Worm (Caenorhabditis elegans) whole organism, young adult: Measurements from ENCODE around the gene K08B5.1.

Experiments used
- B0019.2 ChIP-seq: fragments of 200-800 bp; sonication (Bioruptor generic); conservative IDR thresholded peaks from 2 replicates; pipeline ENCODE4 v1.3.6; 2022; ENCODE audit warnings: missing genetic modification reagents, missing genetic modification characterization, missing compliant biosample characterization
- B0035.1 ChIP-seq: sonication (generic microtip); optimal IDR thresholded peaks from 2 replicates; lab custom pipeline; 2016; ENCODE audit warnings: missing genetic modification characterization, mild to moderate bottlenecking, missing compliant biosample characterization, missing genotype, missing genetic modification reagents
- B0261.1 ChIP-seq: sonication (generic microtip); optimal IDR thresholded peaks from 2 replicates; lab custom pipeline; 2016; ENCODE audit warnings: mild to moderate bottlenecking, missing genetic modification characterization, moderate library complexity, missing compliant biosample characterization
- D2030.7 ChIP-seq: fragments of 200-800 bp; sonication (Bioruptor generic); IDR thresholded peaks from 2 replicates; pipeline ENCODE4 v1.3.6; 2022; ENCODE audit warnings: missing genetic modification reagents, missing genetic modification characterization, missing compliant biosample characterization
- F10E7.11 ChIP-seq: sonication (generic microtip); optimal IDR thresholded peaks from 2 replicates; lab custom pipeline; 2017; ENCODE audit warnings: mild to moderate bottlenecking, missing genetic modification characterization, moderate library complexity, missing compliant biosample characterization
- F33H1.4 ChIP-seq: fragments of 200-800 bp; sonication (Bioruptor generic); IDR thresholded peaks from 2 replicates; pipeline ENCODE4 v1.3.6; 2022; ENCODE audit warnings: missing genetic modification reagents, missing genetic modification characterization, missing compliant biosample characterization
- F39B2.1 ChIP-seq: fragments of 200-800 bp; sonication (Bioruptor generic); IDR thresholded peaks from 2 replicates; pipeline ENCODE4 v1.3.6; 2022; ENCODE audit warnings: missing genetic modification reagents, missing genetic modification characterization, missing compliant biosample characterization
- F55B11.4 ChIP-seq: sonication (generic microtip); optimal IDR thresholded peaks from 2 replicates; lab custom pipeline; 2016; ENCODE audit warnings: missing compliant biosample characterization, missing genetic modification characterization, borderline replicate concordance; ENCODE audit not compliant: insufficient read depth
- K11D2.4 ChIP-seq: fragments of 200-800 bp; sonication (Bioruptor generic); IDR thresholded peaks from 2 replicates; pipeline ENCODE4 v1.3.6; 2022; ENCODE audit warnings: missing genetic modification reagents, missing genetic modification characterization, missing compliant biosample characterization
- Y53F4B.3 ChIP-seq: fragments of 200-800 bp; sonication (Bioruptor generic); IDR thresholded peaks from 2 replicates; pipeline ENCODE4 v1.3.6; 2022; ENCODE audit warnings: missing genetic modification reagents, missing genetic modification characterization, missing compliant biosample characterization
- Y67H2A.10 ChIP-seq: fragments of 200-800 bp; sonication (Bioruptor generic); conservative IDR thresholded peaks from 2 replicates; pipeline ENCODE4 v1.3.6; 2022; ENCODE audit warnings: missing genetic modification reagents, missing genetic modification characterization, missing compliant biosample characterization
- aptf-3 ChIP-seq: fragments of 200-800 bp; sonication (Bioruptor generic); IDR thresholded peaks from 2 replicates; pipeline ENCODE4 v1.3.6; 2022; ENCODE audit warnings: missing genetic modification characterization, missing compliant biosample characterization
- athp-1 ChIP-seq: sonication (generic microtip); optimal IDR thresholded peaks from 2 replicates; lab custom pipeline; 2017; ENCODE audit warnings: mild to moderate bottlenecking, missing genetic modification characterization, missing compliant biosample characterization
- attf-6 ChIP-seq: fragments of 200-800 bp; sonication (Bioruptor generic); IDR thresholded peaks from 2 replicates; pipeline ENCODE4 v1.3.6; 2022; ENCODE audit warnings: missing genetic modification reagents, missing genetic modification characterization, missing compliant biosample characterization
- cebp-1 ChIP-seq, 2 experiments: fragments of 200-800 bp in 1 of 2; sonication (Bioruptor generic) in 1 of 2; sonication (generic microtip) in 1 of 2; IDR thresholded peaks in 1 of 2; optimal IDR thresholded peaks in 1 of 2; 2 replicates each; pipeline versions ENCODE4 v1.3.6 to Lab custom; 2017 to 2022; ENCODE audit warnings: missing compliant biosample characterization in 2 of 2, missing genetic modification characterization in 2 of 2, mild to moderate bottlenecking in 1 of 2, missing genetic modification reagents in 1 of 2, moderate library complexity in 1 of 2
- ceh-58 ChIP-seq: fragments of 200-800 bp; sonication (Bioruptor generic); IDR thresholded peaks from 2 replicates; pipeline ENCODE4 v1.3.6; 2022; ENCODE audit warnings: missing genetic modification characterization, missing compliant biosample characterization
- chd-7 ChIP-seq: sonication (generic microtip); optimal IDR thresholded peaks from 2 replicates; lab custom pipeline; 2016; ENCODE audit warnings: mild to moderate bottlenecking, missing genetic modification characterization, moderate library complexity, missing compliant biosample characterization
- dox-1 ChIP-seq: fragments of 200-800 bp; sonication (Bioruptor generic); IDR thresholded peaks from 2 replicates; pipeline ENCODE4 v1.3.6; 2022; ENCODE audit warnings: missing genetic modification reagents, missing genetic modification characterization, missing compliant biosample characterization
- egrh-3 ChIP-seq: fragments of 200-800 bp; sonication (Bioruptor generic); IDR thresholded peaks from 2 replicates; pipeline ENCODE4 v1.3.6; 2022; ENCODE audit warnings: missing genetic modification reagents, missing genetic modification characterization, missing compliant biosample characterization
- him-1 ChIP-seq: sonication (generic microtip); optimal IDR thresholded peaks from 2 replicates; lab custom pipeline; 2016; ENCODE audit warnings: missing genotype, missing genetic modification reagents, missing genetic modification characterization, missing compliant biosample characterization
- hlh-26 ChIP-seq: fragments of 200-800 bp; sonication (Bioruptor generic); conservative IDR thresholded peaks from 2 replicates; pipeline ENCODE4 v1.3.6; 2022; ENCODE audit warnings: missing genetic modification reagents, missing genetic modification characterization, missing compliant biosample characterization
- hmg-1.2 ChIP-seq: fragments of 200-800 bp; sonication (Bioruptor generic); IDR thresholded peaks from 2 replicates; pipeline ENCODE4 v1.3.6; 2022; ENCODE audit warnings: missing genetic modification reagents, missing genetic modification characterization, missing compliant biosample characterization
- lin-26 ChIP-seq: fragments of 200-800 bp; sonication (Bioruptor generic); IDR thresholded peaks from 2 replicates; pipeline ENCODE4 v1.3.6; 2022; ENCODE audit warnings: missing genetic modification reagents, missing genetic modification characterization, missing compliant biosample characterization
- lir-1 ChIP-seq: fragments of 200-800 bp; sonication (Bioruptor generic); conservative IDR thresholded peaks from 2 replicates; pipeline ENCODE4 v1.3.6; 2022; ENCODE audit warnings: missing genetic modification reagents, missing genetic modification characterization, missing compliant biosample characterization
- lsl-1 ChIP-seq: fragments of 200-800 bp; sonication (Bioruptor generic); optimal IDR thresholded peaks from 2 replicates; lab custom pipeline; 2018; ENCODE audit warnings: mild to moderate bottlenecking, missing genetic modification characterization, moderate library complexity, missing compliant biosample characterization
- madf-10 ChIP-seq: sonication (generic microtip); optimal IDR thresholded peaks from 2 replicates; lab custom pipeline; 2016; ENCODE audit warnings: mild to moderate bottlenecking, missing genetic modification characterization, missing compliant biosample characterization
- madf-8 ChIP-seq: fragments of 200-800 bp; sonication (Bioruptor generic); conservative IDR thresholded peaks from 2 replicates; pipeline ENCODE4 v1.3.6; 2022; ENCODE audit warnings: missing genetic modification reagents, missing genetic modification characterization, missing compliant biosample characterization
- mel-28 ChIP-seq: sonication (generic microtip); optimal IDR thresholded peaks from 2 replicates; lab custom pipeline; 2016; ENCODE audit warnings: borderline replicate concordance, mild to moderate bottlenecking, missing genetic modification characterization, missing compliant biosample characterization
- mes-4 ChIP-seq: sonication (generic microtip); optimal IDR thresholded peaks from 2 replicates; lab custom pipeline; 2016; ENCODE audit warnings: missing genotype, missing genetic modification characterization, missing compliant biosample characterization
- nfya-2 ChIP-seq: fragments of 200-800 bp; sonication (Bioruptor generic); IDR thresholded peaks from 2 replicates; pipeline ENCODE4 v1.3.6; 2022; ENCODE audit warnings: missing genetic modification reagents, missing genetic modification characterization, missing compliant biosample characterization
- nfyb-1 ChIP-seq: fragments of 200-800 bp; sonication (Bioruptor generic); IDR thresholded peaks from 2 replicates; pipeline ENCODE4 v1.3.6; 2022; ENCODE audit warnings: missing genetic modification reagents, missing genetic modification characterization, missing compliant biosample characterization
- nhr-27 ChIP-seq: fragments of 200-800 bp; sonication (Bioruptor generic); optimal IDR thresholded peaks from 2 replicates; lab custom pipeline; 2018; ENCODE audit warnings: mild to moderate bottlenecking, missing genetic modification characterization, moderate library complexity, missing compliant biosample characterization
- pbrm-1 ChIP-seq: fragments of 200-800 bp; sonication (Bioruptor generic); IDR thresholded peaks from 2 replicates; pipeline ENCODE4 v1.3.6; 2022; ENCODE audit warnings: missing genetic modification reagents, missing genetic modification characterization, missing compliant biosample characterization
- repo-1 ChIP-seq: sonication (generic microtip); optimal IDR thresholded peaks from 2 replicates; lab custom pipeline; 2017; ENCODE audit warnings: mild to moderate bottlenecking, missing genetic modification characterization, missing compliant biosample characterization
- sea-2 ChIP-seq: fragments of 200-800 bp; sonication (Bioruptor generic); IDR thresholded peaks from 2 replicates; pipeline ENCODE4 v1.3.6; 2022; ENCODE audit warnings: missing genetic modification characterization, missing compliant biosample characterization
- sptf-2 ChIP-seq: fragments of 200-800 bp; sonication (Bioruptor generic); optimal IDR thresholded peaks from 2 replicates; lab custom pipeline; 2018; ENCODE audit warnings: mild to moderate bottlenecking, missing genetic modification characterization, missing compliant biosample characterization
- tbp1 ChIP-seq: fragments of 200-800 bp; sonication (Bioruptor generic); optimal IDR thresholded peaks from 2 replicates; lab custom pipeline; 2018; ENCODE audit warnings: mild to moderate bottlenecking, missing genetic modification characterization, missing compliant biosample characterization
- unc-62 ChIP-seq: fragments of 150-350 bp; optimal IDR thresholded peaks from 2 replicates; lab custom pipeline; 2014; ENCODE audit warnings: missing biosample characterization, missing genetic modification reagents, missing genetic modification characterization
- zfh-2 ChIP-seq: fragments of 200-800 bp; sonication (Bioruptor generic); conservative IDR thresholded peaks from 2 replicates; pipeline ENCODE4 v1.3.6; 2022; ENCODE audit warnings: missing genetic modification reagents, missing genetic modification characterization, missing compliant biosample characterization
- zim-3 ChIP-seq: sonication (generic microtip); optimal IDR thresholded peaks from 2 replicates; lab custom pipeline; 2017; ENCODE audit warnings: mild to moderate bottlenecking, missing genetic modification characterization, moderate library complexity, missing compliant biosample characterization
- ztf-22 ChIP-seq: fragments of 200-800 bp; sonication (Bioruptor generic); optimal IDR thresholded peaks from 2 replicates; lab custom pipeline; 2018; ENCODE audit warnings: mild to moderate bottlenecking, missing genetic modification characterization, moderate library complexity, missing compliant biosample characterization
- ztf-25 ChIP-seq: fragments of 200-800 bp; sonication (Bioruptor generic); IDR thresholded peaks from 2 replicates; pipeline ENCODE4 v1.3.6; 2022; ENCODE audit warnings: missing genetic modification reagents, missing genetic modification characterization, missing compliant biosample characterization
- ztf-28 ChIP-seq: fragments of 200-800 bp; sonication (Bioruptor generic); IDR thresholded peaks from 2 replicates; pipeline ENCODE4 v1.3.6; 2022; ENCODE audit warnings: missing genetic modification reagents, missing genetic modification characterization, missing compliant biosample characterization
- ztf-6 ChIP-seq: fragments of 200-800 bp; sonication (Bioruptor generic); IDR thresholded peaks from 2 replicates; pipeline ENCODE4 v1.3.6; 2022; ENCODE audit warnings: missing genetic modification reagents, missing genetic modification characterization, missing compliant biosample characterization

Gene K08B5.1

ce11 chrX:16602457-16602856, 44.2 kb downstream of the K08B5.1 start, which contains the start of gene F59C12.4 (continued):
- TF ChIP-seq dox-1 (GFP tag; lab: Robert Waterston, UW) (no peak), sea-2 (no peak), lir-1 (no peak), madf-8 (GFP tag; lab: Robert Waterston, UW) (no peak), madf-10 (tag; lab: Kevin White, UChicago) (no peak), unc-62 (GFP tag; lab: Kevin White, UChicago) (no peak), B0035.1 (tag; lab: Kevin White, UChicago) (no peak), nhr-27 (tag; lab: Kevin White, UChicago) (no peak), attf-6 (GFP tag; lab: Robert Waterston, UW) (0 out of 2 replicates have a peak, but pooled peaks have one; percentile 42), mes-4 (tag; lab: Kevin White, UChicago) (no peak), hlh-26 (GFP tag; lab: Robert Waterston, UW) (no peak), aptf-3 (0 out of 2 replicates have a peak, but pooled peaks have one; percentile 31), repo-1 (tag; lab: Kevin White, UChicago) (no peak), ztf-28 (GFP tag; lab: Robert Waterston, UW) (no peak), K11D2.4 (no peak), F10E7.11 (tag; lab: Kevin White, UChicago) (no peak), chd-7 (tag; lab: Kevin White, UChicago) (no peak), Y53F4B.3 (GFP tag; lab: Robert Waterston, UW) (no peak), Y67H2A.10 (GFP tag; lab: Robert Waterston, UW) (no peak), lin-26 (GFP tag; lab: Robert Waterston, UW) (no peak), zim-3 (tag; lab: Kevin White, UChicago) (no peak), tbp1 (peak; percentile 33), B0261.1 (peak; percentile 23), athp-1 (tag; lab: Kevin White, UChicago) (no peak), nfya-2 (no peak), mel-28 (no peak), zfh-2 (GFP tag; lab: Robert Waterston, UW) (peak; percentile 84), him-1 (tag; lab: Kevin White, UChicago) (no peak), ztf-6 (GFP tag; lab: Robert Waterston, UW) (no peak), ztf-25 (GFP tag; lab: Robert Waterston, UW) (no peak), egrh-3 (GFP tag; lab: Robert Waterston, UW) (peak; percentile 57; the same call in 1 of the 2 replicates), ceh-58 (GFP tag; lab: Robert Waterston, UW) (no peak), F39B2.1 (no peak), cebp-1 (GFP tag; IDR thresholded peaks at IDR 0.05; lab: Robert Waterston, UW) (no peak), cebp-1 (tag; optimal IDR thresholded peaks at IDR 0.05; lab: Kevin White, UChicago) (no peak), nfyb-1 (GFP tag; lab: Robert Waterston, UW) (no peak), lsl-1 (no peak), hmg-1.2 (GFP tag; lab: Robert Waterston, UW) (no peak), F55B11.4 (tag; lab: Kevin White, UChicago) (no peak), F33H1.4 (no peak), pbrm-1 (0 out of 2 replicates have a peak, but pooled peaks have one; percentile 14), ztf-22 (GFP tag; lab: Kevin White, UChicago) (no peak), sptf-2 (GFP tag; lab: Kevin White, UChicago) (no peak), B0019.2 (GFP tag; lab: Robert Waterston, UW) (no peak), D2030.7 (no peak)
